Fruit fly (Drosophila melanogaster): ENCODE measurements around the gene CG7408.

DNA sequence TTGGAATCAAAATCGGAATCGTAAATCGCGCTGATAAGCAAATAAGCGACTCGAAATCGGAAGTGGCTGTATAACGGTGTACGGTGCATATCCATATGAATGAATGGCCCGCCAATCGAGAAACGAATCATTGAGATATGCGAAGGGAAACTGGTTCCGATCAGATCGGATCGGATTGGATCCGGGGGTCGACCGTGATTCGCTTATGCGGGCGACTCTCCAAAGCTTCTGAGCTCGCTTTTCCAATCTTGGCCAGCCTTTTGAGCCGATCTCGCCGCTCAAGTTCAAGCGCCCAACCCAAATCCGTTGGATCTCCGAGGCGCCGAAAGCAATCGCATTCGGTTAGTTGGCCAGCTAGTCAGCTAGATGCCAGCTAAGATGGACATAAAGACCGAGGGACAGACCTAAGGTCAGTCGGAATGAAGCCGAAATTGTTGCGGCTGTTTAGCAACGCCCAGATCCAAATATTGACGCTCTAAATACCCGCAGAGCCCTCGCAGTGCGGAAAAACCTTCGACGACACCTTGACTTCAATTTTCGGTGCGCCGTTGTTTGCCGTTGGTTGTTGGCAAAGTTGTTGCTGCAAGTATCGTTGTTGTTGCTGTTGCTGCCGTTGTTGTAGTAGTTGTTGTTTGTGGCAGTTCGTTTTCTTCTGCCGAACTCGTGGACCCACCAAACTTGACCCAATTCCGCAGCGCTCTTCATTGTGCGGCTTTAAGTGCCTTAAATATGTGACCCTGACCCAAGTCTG is 45.3 kb downstream of the CG7408 start:
- TF ChIP-seq CTCF (optimal IDR thresholded peaks at IDR 0.05) (no peak), CG8478 (optimal IDR thresholded peaks at IDR 0.05) (no peak)

Measured in S2 (cell line).